Fruit fly (Drosophila melanogaster): ENCODE measurements around the gene Nost.

The Nost gene

dm6 chrX:9066802-9067489, 36.9 kb downstream of the Nost start (continued):
- TF ChIP-seq Hr4 (GFP tag; optimal IDR thresholded peaks at IDR 0.05), result peak; percentile 59
- TF ChIP-seq dsx (GFP tag; optimal IDR thresholded peaks at IDR 0.05; ENCODE audit: poor library complexity, severe bottlenecking), result peak; percentile 59
- peak; percentile 79 for TF ChIP-seq CG8119 (GFP tag; IDR thresholded peaks at IDR 0.05)
- peak; percentile 84 for TF ChIP-seq CG15336 (GFP tag; IDR thresholded peaks at IDR 0.05)
- peak; percentile 82 for TF ChIP-seq acj6 (GFP tag; optimal IDR thresholded peaks at IDR 0.05)
- peak; percentile 87 for TF ChIP-seq svp (GFP tag)
- peak; percentile 85 for TF ChIP-seq eg (GFP tag; IDR thresholded peaks at IDR 0.05)
- peak; percentile 61 for TF ChIP-seq fd85E (GFP tag; optimal IDR thresholded peaks at IDR 0.05)
- TF ChIP-seq Hr38 (GFP tag; optimal IDR thresholded peaks at IDR 0.05), result no peak
- peak; percentile 67 for TF ChIP-seq vri (GFP tag; optimal IDR thresholded peaks at IDR 0.05)
- TF ChIP-seq Sox102F (GFP tag; optimal IDR thresholded peaks at IDR 0.05), result peak; percentile 80
- peak; percentile 41 to 62 for TF ChIP-seq salr (GFP tag; optimal IDR thresholded peaks at IDR 0.05)
- peak; percentile 92 for TF ChIP-seq CG6163 (GFP tag; IDR thresholded peaks at IDR 0.05)
- TF ChIP-seq CG9139 (GFP tag; optimal IDR thresholded peaks at IDR 0.05), result peak; percentile 42
- TF ChIP-seq CG1621 (tag; optimal IDR thresholded peaks at IDR 0.05), result peak; percentile 72
- TF ChIP-seq CG7368 (GFP tag; optimal IDR thresholded peaks at IDR 0.05), result peak; percentile 82
- peak; percentile 76 for TF ChIP-seq Lpt (GFP tag; optimal IDR thresholded peaks at IDR 0.05)
- no peak for TF ChIP-seq fkh (GFP tag; optimal IDR thresholded peaks at IDR 0.05)
- no peak for TF ChIP-seq CG16779 (tag; optimal IDR thresholded peaks at IDR 0.05)
- peak; percentile 85 for TF ChIP-seq OdsH (GFP tag; optimal IDR thresholded peaks at IDR 0.05)
- peak; percentile 80 for TF ChIP-seq topi (GFP tag; optimal IDR thresholded peaks at IDR 0.05)
- peak; percentile 78 for TF ChIP-seq Smox (GFP tag; optimal IDR thresholded peaks at IDR 0.05)
- TF ChIP-seq Hr39 (GFP tag; optimal IDR thresholded peaks at IDR 0.05), result peak; percentile 60
- peak; percentile 73 for TF ChIP-seq CG32006 (GFP tag; optimal IDR thresholded peaks at IDR 0.05)
- peak; percentile 85 for TF ChIP-seq CG34406 (GFP tag; optimal IDR thresholded peaks at IDR 0.05)
- peak; percentile 66 for TF ChIP-seq CG31627 (GFP tag; optimal IDR thresholded peaks at IDR 0.05)
- peak; percentile 88 for TF ChIP-seq CG3919 (GFP tag; optimal IDR thresholded peaks at IDR 0.05)
- peak; percentile 74 for TF ChIP-seq Ets96B (tag; optimal IDR thresholded peaks at IDR 0.05)
- peak; percentile 63 for TF ChIP-seq spab (GFP tag; optimal IDR thresholded peaks at IDR 0.05)
- TF ChIP-seq CG10669 (GFP tag; optimal IDR thresholded peaks at IDR 0.05), result peak; percentile 75
- peak; percentile 56 for TF ChIP-seq Blimp-1 (GFP tag; optimal IDR thresholded peaks at IDR 0.05)
- peak; percentile 76 for TF ChIP-seq CG11762 (GFP tag; optimal IDR thresholded peaks at IDR 0.05; ENCODE audit: insufficient read depth)
- peak; percentile 75 for TF ChIP-seq CG6854 (GFP tag; optimal IDR thresholded peaks at IDR 0.05)
- peak; percentile 75 for TF ChIP-seq CG6808 (GFP tag; optimal IDR thresholded peaks at IDR 0.05)
- TF ChIP-seq esn (GFP tag; optimal IDR thresholded peaks at IDR 0.05), result peak; percentile 88
- peak; percentile 77 for TF ChIP-seq cyc (GFP tag; optimal IDR thresholded peaks at IDR 0.05)
- peak; percentile 31 to 72 for TF ChIP-seq ss (GFP tag; optimal IDR thresholded peaks at IDR 0.05)
- peak; percentile 84 for TF ChIP-seq net (GFP tag; optimal IDR thresholded peaks at IDR 0.05)
- peak; percentile 83 for TF ChIP-seq achi (GFP tag; optimal IDR thresholded peaks at IDR 0.05)

- TF ChIP-seq cyc (GFP tag; optimal IDR thresholded peaks at IDR 0.05) (no peak), dsx (GFP tag; optimal IDR thresholded peaks at IDR 0.05; ENCODE audit: poor library complexity, severe bottlenecking) (peak; percentile 9), spab (GFP tag; optimal IDR thresholded peaks at IDR 0.05) (no peak), CG6276 (GFP tag; optimal IDR thresholded peaks at IDR 0.05) (no peak), dac (GFP tag; optimal IDR thresholded peaks at IDR 0.05) (peak; percentile 32), Ets21C (GFP tag; optimal IDR thresholded peaks at IDR 0.05) (peak; percentile 7), net (GFP tag; optimal IDR thresholded peaks at IDR 0.05) (no peak), CG7368 (GFP tag; optimal IDR thresholded peaks at IDR 0.05) (no peak), achi (GFP tag; optimal IDR thresholded peaks at IDR 0.05) (peak; percentile 40), Eip93F (GFP tag; optimal IDR thresholded peaks at IDR 0.05) (no peak), CG34406 (GFP tag; optimal IDR thresholded peaks at IDR 0.05) (no peak), Blimp-1 (GFP tag; optimal IDR thresholded peaks at IDR 0.05) (no peak), Gug (GFP tag; IDR thresholded peaks at IDR 0.05) (no peak; the same call in 1 of the 2 replicates), CG8119 (GFP tag; IDR thresholded peaks at IDR 0.05) (no peak; the same call in 2 of the 3 replicates), CG10631 (GFP tag; optimal IDR thresholded peaks at IDR 0.05) (peak; percentile 20), fd85E (GFP tag; optimal IDR thresholded peaks at IDR 0.05) (no peak), CG9139 (GFP tag; optimal IDR thresholded peaks at IDR 0.05) (no peak), Eip78C (GFP tag) (peak; percentile 79), vri (GFP tag; optimal IDR thresholded peaks at IDR 0.05) (no peak), Sox14 (GFP tag; optimal IDR thresholded peaks at IDR 0.05) (no peak), Hr4 (GFP tag; optimal IDR thresholded peaks at IDR 0.05) (no peak)
These were observed 37.9 kb downstream of the Nost start, which contains the start of gene CG15365 for dm6 chrX:9067754-9068477. TSS of gene CG15365 (minus strand) at chrX:9067983.

Measured in whole organism, prepupa.